Worm (Caenorhabditis elegans) whole organism, mixed stage, embryonic: ENCODE measurements around the gene F56C9.10.

Experiments used
- ces-1 ChIP-seq: fragments of 150-350 bp; optimal IDR thresholded peaks from 2 replicates; lab custom pipeline; 2014; ENCODE audit warnings: missing biosample characterization, missing genetic modification reagents, missing genetic modification characterization
- elt-1 ChIP-seq: sonication (generic microtip); optimal IDR thresholded peaks from 2 replicates; lab custom pipeline; 2017; ENCODE audit warnings: missing genetic modification characterization, mild to moderate bottlenecking, missing compliant biosample characterization, antibody characterized with exemption, moderate library complexity, borderline replicate concordance; ENCODE audit not compliant: insufficient read depth
- hlh-1 ChIP-seq: fragments of 150-350 bp; optimal IDR thresholded peaks from 2 replicates; lab custom pipeline; 2014; ENCODE audit warnings: missing biosample characterization, missing genetic modification reagents, missing genetic modification characterization
- lsy-2 ChIP-seq: fragments of 150-350 bp; optimal IDR thresholded peaks from 2 replicates; lab custom pipeline; 2014; ENCODE audit warnings: missing biosample characterization, missing genetic modification characterization
- mls-2 ChIP-seq: sonication (generic microtip); optimal IDR thresholded peaks from 2 replicates; lab custom pipeline; 2016; ENCODE audit warnings: mild to moderate bottlenecking, missing genetic modification characterization, moderate library complexity, missing compliant biosample characterization
- nhr-28 ChIP-seq: fragments of 150-350 bp; optimal IDR thresholded peaks from 2 replicates; lab custom pipeline; 2014; ENCODE audit warnings: missing biosample characterization, missing genetic modification characterization
- snpc-4 ChIP-seq: fragments of 150-350 bp; optimal IDR thresholded peaks from 2 replicates; lab custom pipeline; 2014; ENCODE audit warnings: missing biosample characterization, missing genetic modification characterization
- unc-39 ChIP-seq: fragments of 150-350 bp; optimal IDR thresholded peaks from 2 replicates; lab custom pipeline; 2014; ENCODE audit warnings: missing biosample characterization, missing genetic modification characterization
- unc-62 ChIP-seq: fragments of 150-350 bp; optimal IDR thresholded peaks from 2 replicates; lab custom pipeline; 2014; ENCODE audit warnings: missing biosample characterization, missing genetic modification reagents, missing genetic modification characterization
- ztf-11 ChIP-seq: fragments of 150-350 bp; optimal IDR thresholded peaks from 2 replicates; lab custom pipeline; 2014; ENCODE audit warnings: missing biosample characterization, missing genetic modification characterization

DNA sequence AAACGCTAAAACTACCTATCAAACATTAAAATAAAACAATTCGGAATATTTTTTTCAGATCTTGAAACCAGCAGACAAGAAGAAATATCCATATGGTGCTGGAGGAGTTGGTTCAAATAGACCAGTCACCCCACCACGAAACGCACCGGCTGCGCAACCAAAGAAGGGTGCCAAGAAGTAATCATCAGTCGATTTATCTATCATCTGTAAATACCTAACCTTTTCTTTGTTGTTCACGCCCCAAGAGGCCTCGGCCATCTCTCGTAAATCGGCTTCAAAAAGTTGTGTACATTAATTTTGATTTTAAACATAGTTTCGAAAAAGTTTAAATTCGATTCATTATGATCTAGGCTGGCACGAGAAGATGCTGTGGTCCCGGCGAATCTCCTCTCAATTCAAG is 2.9 kb upstream of the F56C9.10 start:
- TF ChIP-seq nhr-28 (tag; lab: Kevin White, UChicago): no peak
- no peak for TF ChIP-seq snpc-4 (tag; lab: Kevin White, UChicago)
- no peak for TF ChIP-seq unc-62 (GFP tag; lab: Kevin White, UChicago)
- no peak for TF ChIP-seq elt-1 (tag; lab: Kevin White, UChicago)
- no peak for TF ChIP-seq mls-2 (tag; lab: Kevin White, UChicago)
- TF ChIP-seq hlh-1: no peak
- no peak for TF ChIP-seq ces-1
- TF ChIP-seq lsy-2 (tag; lab: Kevin White, UChicago): no peak
- TF ChIP-seq unc-39 (tag; lab: Kevin White, UChicago): no peak
- TF ChIP-seq ztf-11 (tag; lab: Kevin White, UChicago): no peak
